Fruit fly (Drosophila melanogaster) whole organism, embryonic: ENCODE results near the gene Gk2.
A peak's percentile ranks its signal among the peaks of the same experiment; 100 is the strongest.

ENCODE experiments used
- ATbp ChIP-seq: fragments of 200-800 bp; sonication (Bioruptor generic); optimal IDR thresholded peaks from 2 replicates; lab custom pipeline; 2017; ENCODE audit warnings: missing biosample characterization, mild to moderate bottlenecking, missing genetic modification characterization, missing genetic modification reagents
- Aef1 ChIP-seq: fragments of 200-800 bp; sonication (Bioruptor generic); IDR thresholded peaks from 3 replicates; pipeline ENCODE4 v1.3.6; 2022; ENCODE audit warnings: missing biosample characterization, missing genetic modification characterization
- Awh ChIP-seq: fragments of 200-800 bp; sonication (Bioruptor generic); IDR thresholded peaks from 2 replicates; pipeline ENCODE4, ENCODE4 v1.3.6; 2022; ENCODE audit warnings: missing biosample characterization, missing genetic modification characterization
- CG10565 ChIP-seq: fragments of 200-800 bp; sonication (Bioruptor generic); optimal IDR thresholded peaks from 3 replicates; lab custom pipeline; 2016; ENCODE audit warnings: missing biosample characterization, mild to moderate bottlenecking, missing genetic modification characterization
- CG11695 ChIP-seq: fragments of 200-800 bp; sonication (Bioruptor generic); IDR thresholded peaks from 3 replicates; pipeline ENCODE4 v1.3.6; 2022; ENCODE audit warnings: missing biosample characterization, missing genetic modification characterization
- CG12236 ChIP-seq: fragments of 200-800 bp; sonication (Bioruptor generic); optimal IDR thresholded peaks from 2 replicates; lab custom pipeline; 2016; ENCODE audit warnings: missing biosample characterization, missing genetic modification characterization
- CG1233 ChIP-seq: fragments of 200-800 bp; sonication (Bioruptor generic); optimal IDR thresholded peaks from 4 replicates; lab custom pipeline; 2018; ENCODE audit warnings: missing biosample characterization, mild to moderate bottlenecking, missing genetic modification characterization
- CG12744 ChIP-seq: fragments of 200-800 bp; sonication (Bioruptor generic); optimal IDR thresholded peaks from 2 replicates; lab custom pipeline; 2016; ENCODE audit warnings: missing biosample characterization, missing genetic modification characterization
- CG15073 ChIP-seq: fragments of 200-800 bp; sonication (Bioruptor generic); optimal IDR thresholded peaks from 2 replicates; lab custom pipeline; 2016; ENCODE audit warnings: missing biosample characterization, missing genetic modification characterization
- CG15269 ChIP-seq: fragments of 200-800 bp; sonication (Bioruptor generic); optimal IDR thresholded peaks from 2 replicates; lab custom pipeline; 2018; ENCODE audit warnings: missing biosample characterization, mild to moderate bottlenecking, missing genetic modification characterization, moderate library complexity
- CG1603 ChIP-seq: fragments of 200-800 bp; sonication (Bioruptor generic); optimal IDR thresholded peaks from 2 replicates; lab custom pipeline; 2019; ENCODE audit warnings: missing biosample characterization, mild to moderate bottlenecking, missing genetic modification characterization, moderate library complexity
- CG18011 ChIP-seq: fragments of 200-800 bp; sonication (Bioruptor generic); optimal IDR thresholded peaks from 2 replicates; lab custom pipeline; 2017; ENCODE audit warnings: missing biosample characterization, missing genetic modification characterization, mild to moderate bottlenecking, moderate library complexity, missing genotype
- CG4424 ChIP-seq: fragments of 200-800 bp; sonication (Bioruptor generic); optimal IDR thresholded peaks from 3 replicates; lab custom pipeline; 2016; ENCODE audit warnings: missing biosample characterization, missing genetic modification characterization
- CG7556 ChIP-seq: fragments of 200-800 bp; sonication (Bioruptor generic); optimal IDR thresholded peaks from 2 replicates; lab custom pipeline; 2017; ENCODE audit warnings: missing biosample characterization, mild to moderate bottlenecking, missing genetic modification characterization
- CG7928 ChIP-seq: fragments of 200-800 bp; sonication (Bioruptor generic); optimal IDR thresholded peaks from 2 replicates; lab custom pipeline; 2017; ENCODE audit warnings: missing biosample characterization, mild to moderate bottlenecking, missing genetic modification characterization
- CG8290 ChIP-seq, 3 experiments: fragments of 200-800 bp; sonication (Bioruptor generic); optimal IDR thresholded peaks; 2 replicates each; lab custom pipeline; 2016 to 2019; ENCODE audit warnings: missing biosample characterization in 3 of 3, missing genetic modification characterization in 3 of 3, mild to moderate bottlenecking in 2 of 3, moderate library complexity in 1 of 3
- E2f1 ChIP-seq: fragments of 200-800 bp; sonication (Bioruptor generic); IDR thresholded peaks from 2 replicates; pipeline ENCODE4 v1.3.6; 2022; ENCODE audit warnings: missing biosample characterization, missing genetic modification characterization
- E2f2 ChIP-seq: fragments of 200-800 bp; sonication (Bioruptor generic); IDR thresholded peaks from 2 replicates; pipeline ENCODE4 v1.3.6; 2022; ENCODE audit warnings: missing biosample characterization, missing genetic modification characterization
- Fer1 ChIP-seq: fragments of 200-800 bp; sonication (Bioruptor generic); optimal IDR thresholded peaks from 2 replicates; lab custom pipeline; 2017; ENCODE audit warnings: missing biosample characterization, mild to moderate bottlenecking, missing genetic modification characterization
- Fer3 ChIP-seq: fragments of 200-800 bp; sonication (Bioruptor generic); optimal IDR thresholded peaks from 2 replicates; lab custom pipeline; 2018; ENCODE audit warnings: missing biosample characterization, mild to moderate bottlenecking, missing genetic modification characterization, moderate library complexity
- Nf-YB ChIP-seq: fragments of 200-800 bp; sonication (Bioruptor generic); optimal IDR thresholded peaks from 3 replicates; lab custom pipeline; 2019; ENCODE audit warnings: missing biosample characterization, mild to moderate bottlenecking, missing genetic modification characterization, moderate library complexity
- Ravus ChIP-seq: fragments of 200-800 bp; sonication (Bioruptor generic); IDR thresholded peaks from 2 replicates; pipeline ENCODE4 v1.3.6; 2022; ENCODE audit warnings: missing biosample characterization, missing genetic modification characterization
- Stat92E ChIP-seq, 3 experiments: fragments of >200 bp in 2 of 3; fragments of 200-800 bp in 1 of 3; sonication (Bioruptor generic) in 1 of 3; optimal IDR thresholded peaks; 2 replicates each; lab custom pipeline; 2017 to 2019; ENCODE audit warnings: missing biosample characterization in 3 of 3, missing genetic modification characterization in 3 of 3, mild to moderate bottlenecking in 1 of 3, moderate library complexity in 1 of 3
- Tbp ChIP-seq: fragments of >200 bp; optimal IDR thresholded peaks from 2 replicates; lab custom pipeline; 2018; ENCODE audit warnings: missing biosample characterization, missing genetic modification characterization
- Trl ChIP-seq, 3 experiments: fragments of >200 bp in 2 of 3; fragments of 200-800 bp in 1 of 3; sonication (Bioruptor generic) in 1 of 3; optimal IDR thresholded peaks; 2 replicates in 1 of 3; 3 replicates in 2 of 3; lab custom pipeline; 2016 to 2017; ENCODE audit warnings: missing biosample characterization in 1 of 3, missing genetic modification characterization in 1 of 3
- Xbp1 ChIP-seq: fragments of 200-800 bp; sonication (Bioruptor generic); optimal IDR thresholded peaks from 3 replicates; lab custom pipeline; 2016; ENCODE audit warnings: missing biosample characterization, mild to moderate bottlenecking, missing genetic modification characterization
- Xrp1 ChIP-seq: fragments of 200-800 bp; sonication (Bioruptor generic); IDR thresholded peaks from 2 replicates; pipeline ENCODE4 v1.3.6; 2022; ENCODE audit warnings: missing biosample characterization, missing genetic modification characterization
- ara ChIP-seq: fragments of 200-800 bp; sonication (Bioruptor generic); IDR thresholded peaks from 2 replicates; pipeline ENCODE4 v1.3.6; 2022; ENCODE audit warnings: missing biosample characterization, missing genetic modification characterization
- bsh ChIP-seq, 2 experiments: fragments of 200-800 bp; sonication (Bioruptor generic); optimal IDR thresholded peaks; 2 replicates each; lab custom pipeline; 2017 to 2018; ENCODE audit warnings: mild to moderate bottlenecking in 2 of 2, missing biosample characterization in 2 of 2, missing genetic modification characterization in 2 of 2, moderate library complexity in 1 of 2
- cg ChIP-seq: fragments of 200-800 bp; sonication (Bioruptor generic); optimal IDR thresholded peaks from 3 replicates; lab custom pipeline; 2019; ENCODE audit warnings: missing biosample characterization, mild to moderate bottlenecking, missing genetic modification characterization, moderate library complexity
- corto ChIP-seq: fragments of 200-800 bp; sonication (Bioruptor generic); optimal IDR thresholded peaks from 2 replicates; lab custom pipeline; 2016; ENCODE audit warnings: missing biosample characterization, mild to moderate bottlenecking, missing genetic modification characterization, moderate library complexity
- eve ChIP-seq, 2 experiments: fragments of >200 bp; optimal IDR thresholded peaks; 2 replicates each; lab custom pipeline; 2017; ENCODE audit warnings: missing biosample characterization in 2 of 2, missing genetic modification characterization in 2 of 2
- grn ChIP-seq: fragments of 200-800 bp; sonication (Bioruptor generic); optimal IDR thresholded peaks from 3 replicates; lab custom pipeline; 2017; ENCODE audit warnings: missing biosample characterization, missing genetic modification characterization
- hth ChIP-seq: fragments of >200 bp; optimal IDR thresholded peaks from 2 replicates; lab custom pipeline; 2017; ENCODE audit warnings: inconsistent platforms
- jigr1 ChIP-seq: fragments of 200-800 bp; sonication (Bioruptor generic); IDR thresholded peaks from 3 replicates; pipeline ENCODE4 v1.3.6; 2022; ENCODE audit warnings: missing biosample characterization, missing genetic modification characterization
- jing ChIP-seq: fragments of 200-800 bp; sonication (Bioruptor generic); optimal IDR thresholded peaks from 2 replicates; lab custom pipeline; 2018; ENCODE audit warnings: missing biosample characterization, mild to moderate bottlenecking, missing genetic modification characterization
- knrl ChIP-seq: fragments of 200-800 bp; sonication (Bioruptor generic); IDR thresholded peaks from 3 replicates; pipeline ENCODE4 v1.3.6; 2022; ENCODE audit warnings: missing biosample characterization, missing genetic modification characterization; ENCODE audit not compliant: partially characterized antibody
- lmd ChIP-seq: fragments of 200-800 bp; sonication (Bioruptor generic); IDR thresholded peaks from 2 replicates; pipeline ENCODE4 v1.3.6; 2022; ENCODE audit warnings: missing biosample characterization, missing genetic modification characterization
- nmo ChIP-seq: fragments of 200-800 bp; sonication (Bioruptor generic); optimal IDR thresholded peaks from 2 replicates; lab custom pipeline; 2018; ENCODE audit warnings: missing biosample characterization, mild to moderate bottlenecking, missing genetic modification characterization, moderate library complexity
- pan ChIP-seq, 4 experiments: fragments of >200 bp in 3 of 4; fragments of 200-800 bp in 1 of 4; sonication (Bioruptor generic) in 1 of 4; optimal IDR thresholded peaks in 3 of 4; IDR thresholded peaks in 1 of 4; 2 replicates each; pipeline versions ENCODE4 v1.3.6 to Lab custom; 2017 to 2022; ENCODE audit warnings: missing biosample characterization in 2 of 4, missing genetic modification characterization in 2 of 4, mixed read lengths in 1 of 4
- pnt ChIP-seq: fragments of 200-800 bp; sonication (Bioruptor generic); optimal IDR thresholded peaks from 3 replicates; lab custom pipeline; 2016; ENCODE audit warnings: missing biosample characterization, missing genetic modification characterization
- scrt ChIP-seq: fragments of 200-800 bp; sonication (Bioruptor generic); optimal IDR thresholded peaks from 2 replicates; lab custom pipeline; 2018; ENCODE audit warnings: missing biosample characterization, mild to moderate bottlenecking, missing genetic modification characterization, moderate library complexity
- sens ChIP-seq: fragments of 200-800 bp; sonication (Bioruptor generic); peaks from one replicate; lab custom pipeline; 2016; ENCODE audit warnings: missing biosample characterization, missing genetic modification characterization
- sisA ChIP-seq: fragments of 200-800 bp; sonication (Bioruptor generic); IDR thresholded peaks from 2 replicates; pipeline ENCODE4 v1.3.6; 2022; ENCODE audit warnings: missing biosample characterization, missing genetic modification characterization
- stc ChIP-seq: fragments of 200-800 bp; sonication (Bioruptor generic); IDR thresholded peaks from 2 replicates; pipeline ENCODE4 v1.3.6; 2022; ENCODE audit warnings: missing biosample characterization, missing genetic modification characterization
- sug ChIP-seq: fragments of 200-800 bp; optimal IDR thresholded peaks from 2 replicates; lab custom pipeline; 2019; ENCODE audit warnings: missing biosample characterization, mild to moderate bottlenecking, missing genetic modification characterization, moderate library complexity
- tio ChIP-seq: fragments of 200-800 bp; sonication (Bioruptor generic); optimal IDR thresholded peaks from 2 replicates; lab custom pipeline; 2017; ENCODE audit warnings: missing biosample characterization, missing genetic modification characterization, inconsistent platforms
- zen ChIP-seq: fragments of 200-800 bp; sonication (Bioruptor generic); optimal IDR thresholded peaks from 3 replicates; lab custom pipeline; 2018; ENCODE audit warnings: missing biosample characterization, mild to moderate bottlenecking, missing genetic modification characterization, moderate library complexity

Gk2 gene

dm6 chr3L:1692122-1692786, 46.0 kb upstream of the Gk2 start (continued):
- TF ChIP-seq scrt (GFP tag; lab: Kevin White, UChicago) = no peak
- TF ChIP-seq bsh (GFP tag; optimal IDR thresholded peaks at IDR 0.05; lab: Kevin White, UChicago) = peak in 1 of 2 experiments; percentile 80
- TF ChIP-seq Awh = 0 out of 2 replicates have a peak, but pooled peaks have one; percentile 34
- TF ChIP-seq grn = no peak
- no peak for TF ChIP-seq hth (lab: Kevin White, UChicago)
- no peak for TF ChIP-seq CG7556 (GFP tag; lab: Kevin White, UChicago)
- peak; percentile 45; the same call in 1 of the 2 replicates for TF ChIP-seq sisA (GFP tag; lab: Robert Waterston, UW)
- TF ChIP-seq Fer1 (GFP tag; lab: Kevin White, UChicago) = no peak
- 0 out of 2 replicates have a peak, but pooled peaks have one; percentile 32 for TF ChIP-seq ara (GFP tag; lab: Robert Waterston, UW)
- no peak for TF ChIP-seq CG1233 (GFP tag; lab: Kevin White, UChicago)
- no peak for TF ChIP-seq Fer3 (tag; lab: Kevin White, UChicago)
- TF ChIP-seq zen = no peak
- TF ChIP-seq ATbp (GFP tag; lab: Kevin White, UChicago) = no peak
- no peak for TF ChIP-seq E2f1 (GFP tag; lab: Robert Waterston, UW)
- no peak for TF ChIP-seq CG12744 (GFP tag; lab: Kevin White, UChicago)
- TF ChIP-seq CG11695 (GFP tag; lab: Robert Waterston, UW) = 0 out of 3 replicates have a peak, but pooled peaks have one; percentile 23
- TF ChIP-seq eve (GFP tag; optimal IDR thresholded peaks at IDR 0.05; lab: Kevin White, UChicago) = no peak
- peak; percentile 77 for TF ChIP-seq sens (GFP tag; lab: Kevin White, UChicago)
- TF ChIP-seq pnt = no peak
- TF ChIP-seq knrl (GFP tag; lab: Robert Waterston, UW) = no peak
- no peak for TF ChIP-seq CG10565 (GFP tag; lab: Kevin White, UChicago)
- TF ChIP-seq Trl (optimal IDR thresholded peaks at IDR 0.05; lab: Kevin White, UChicago) = no peak
- no peak for TF ChIP-seq Trl (GFP tag; optimal IDR thresholded peaks at IDR 0.05; lab: Kevin White, UChicago)
- no peak for TF ChIP-seq tio
- peak; percentile 55 for TF ChIP-seq CG1603 (tag; lab: Kevin White, UChicago)
- no peak for TF ChIP-seq sug (tag; lab: Kevin White, UChicago)
- TF ChIP-seq CG7928 (GFP tag; lab: Kevin White, UChicago) = no peak
- no peak for TF ChIP-seq E2f2 (GFP tag; lab: Robert Waterston, UW)
- no peak for TF ChIP-seq Xbp1 (GFP tag; lab: Kevin White, UChicago)
- TF ChIP-seq cg = no peak
- TF ChIP-seq CG12236 (GFP tag; lab: Kevin White, UChicago) = no peak
- no peak for TF ChIP-seq Aef1 (GFP tag; lab: Robert Waterston, UW)
- TF ChIP-seq jing (GFP tag; lab: Kevin White, UChicago) = no peak
- TF ChIP-seq Stat92E (GFP tag; optimal IDR thresholded peaks at IDR 0.05; lab: Kevin White, UChicago) = no peak
- TF ChIP-seq lmd (GFP tag; lab: Robert Waterston, UW) = peak; percentile 39; the same call in 1 of the 2 replicates
- no peak for TF ChIP-seq CG18011
- no peak for TF ChIP-seq stc (GFP tag; lab: Robert Waterston, UW)
- TF ChIP-seq Nf-YB (GFP tag; lab: Kevin White, UChicago) = no peak
- no peak for TF ChIP-seq Ravus (GFP tag; lab: Robert Waterston, UW)
- no peak for TF ChIP-seq jigr1 (GFP tag; lab: Robert Waterston, UW)
- TF ChIP-seq nmo (GFP tag; lab: Kevin White, UChicago) = peak; percentile 7
- TF ChIP-seq pan (optimal IDR thresholded peaks at IDR 0.05; lab: Kevin White, UChicago) = no peak
- TF ChIP-seq pan (GFP tag; optimal IDR thresholded peaks at IDR 0.05 in 1 of 2, IDR thresholded peaks at IDR 0.05 in 1 of 2) = peak in 1 of 2 experiments; percentile 40
- no peak for TF ChIP-seq Tbp (GFP tag; lab: Kevin White, UChicago)
- no peak for TF ChIP-seq CG15269 (tag; lab: Kevin White, UChicago)
- TF ChIP-seq Xrp1 (GFP tag; lab: Robert Waterston, UW) = peak; percentile 49
- no peak for TF ChIP-seq CG8290 (GFP tag; optimal IDR thresholded peaks at IDR 0.05; lab: Kevin White, UChicago)
- no peak for TF ChIP-seq CG8290 (tag; optimal IDR thresholded peaks at IDR 0.05; lab: Kevin White, UChicago)
- TF ChIP-seq CG15073 (GFP tag; lab: Kevin White, UChicago) = no peak
- peak; percentile 65 for TF ChIP-seq corto (GFP tag; lab: Kevin White, UChicago)
- TF ChIP-seq CG4424 (GFP tag; lab: Kevin White, UChicago) = no peak
